Worm (Caenorhabditis elegans): ENCODE data around the gene cdc-25.4.

DNA sequence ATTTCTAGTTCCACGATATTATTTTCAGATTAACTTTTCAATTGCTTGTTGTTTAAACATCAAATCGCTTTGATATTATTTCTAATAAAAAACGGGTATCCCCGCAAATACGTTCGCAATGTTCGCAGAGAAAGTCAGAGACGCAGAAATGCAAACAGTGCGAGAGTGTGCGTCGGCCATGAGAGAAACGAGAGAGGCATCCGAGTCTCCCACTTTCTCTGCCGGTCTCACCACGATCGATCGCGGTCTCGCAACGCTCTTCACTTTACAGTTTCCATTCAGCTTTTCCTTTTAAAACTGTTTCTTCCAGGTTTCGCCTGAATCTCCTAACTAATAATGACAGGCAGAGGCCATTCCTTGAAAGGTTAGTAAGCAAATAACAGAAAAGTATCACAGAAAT lies 14.9 kb downstream of the cdc-25.4 start, which contains the start of gene F33H1.4:
- no peak for TF ChIP-seq unc-62 (GFP tag; optimal IDR thresholded peaks at IDR 0.05)
- no peak for TF ChIP-seq tbx-2 (tag; optimal IDR thresholded peaks at IDR 0.05)
- TF ChIP-seq nfya-1 (tag; optimal IDR thresholded peaks at IDR 0.05; ENCODE audit: insufficient read depth): no peak
